Worm (Caenorhabditis elegans) whole organism, L4 larva: ENCODE data around the gene aff-1.

ENCODE experiments used
- D1046.2 ChIP-seq: fragments of 200-800 bp; sonication (Bioruptor generic); IDR thresholded peaks from 2 replicates; pipeline ENCODE4 v1.3.6; 2022; ENCODE audit warnings: missing genetic modification characterization, missing compliant biosample characterization
- F10B5.3 ChIP-seq: sonication (generic microtip); optimal IDR thresholded peaks from 2 replicates; lab custom pipeline; 2016; ENCODE audit warnings: mild to moderate bottlenecking, missing genetic modification characterization, missing compliant biosample characterization
- F44E2.7 ChIP-seq: fragments of 200-800 bp; sonication (Bioruptor generic); IDR thresholded peaks from 2 replicates; pipeline ENCODE4 v2.1.2; 2022; ENCODE audit warnings: missing genetic modification characterization, missing compliant biosample characterization
- F49E8.2 ChIP-seq: sonication (generic microtip); optimal IDR thresholded peaks from 2 replicates; lab custom pipeline; 2016; ENCODE audit warnings: missing compliant biosample characterization, mild to moderate bottlenecking, missing genetic modification characterization, borderline replicate concordance
- Y5F2A.4 ChIP-seq: fragments of 200-800 bp; sonication (Bioruptor generic); optimal IDR thresholded peaks from 2 replicates; lab custom pipeline; 2018; ENCODE audit warnings: mild to moderate bottlenecking, missing genetic modification characterization, missing compliant biosample characterization
- aha-1 ChIP-seq: fragments of 150-350 bp; peaks from one replicate; lab custom pipeline; 2014; ENCODE audit warnings: missing biosample characterization, missing genetic modification characterization
- ceh-20 ChIP-seq: fragments of 200-800 bp; sonication (Bioruptor generic); IDR thresholded peaks from 2 replicates; pipeline ENCODE4 v1.3.6; 2022; ENCODE audit warnings: missing genetic modification reagents, missing genetic modification characterization, missing compliant biosample characterization
- ceh-82 ChIP-seq: sonication (generic microtip); optimal IDR thresholded peaks from 2 replicates; lab custom pipeline; 2017; ENCODE audit warnings: missing biosample characterization, missing genetic modification characterization
- ces-1 ChIP-seq: fragments of 150-350 bp; sonication (generic microtip); optimal IDR thresholded peaks from 4 replicates; lab custom pipeline; 2014; ENCODE audit warnings: missing biosample characterization, missing genetic modification reagents, missing genetic modification characterization
- cey-2 ChIP-seq: sonication (generic microtip); optimal IDR thresholded peaks from 3 replicates; lab custom pipeline; 2017; ENCODE audit warnings: missing genetic modification characterization, mild to moderate bottlenecking, missing compliant biosample characterization, antibody characterized with exemption, borderline replicate concordance; ENCODE audit not compliant: insufficient read depth
- ctbp-1 ChIP-seq: fragments of 200-800 bp; sonication (Bioruptor generic); IDR thresholded peaks from 2 replicates; pipeline ENCODE4 v1.3.6; 2022; ENCODE audit warnings: missing genetic modification reagents, missing genetic modification characterization, missing compliant biosample characterization
- daf-16 ChIP-seq, 3 experiments: sonication (generic microtip); optimal IDR thresholded peaks; 2 replicates each; lab custom pipeline; 2016 to 2017; ENCODE audit warnings: missing genetic modification characterization in 3 of 3, missing genetic modification reagents in 3 of 3, mild to moderate bottlenecking in 2 of 3, missing compliant biosample characterization in 2 of 3, missing biosample characterization in 1 of 3, moderate library complexity in 1 of 3
- dmd-6 ChIP-seq: fragments of 200-800 bp; sonication (Bioruptor generic); IDR thresholded peaks from 2 replicates; pipeline ENCODE4 v1.3.6; 2022; ENCODE audit warnings: missing genetic modification reagents, missing genetic modification characterization, missing compliant biosample characterization
- dmd-8 ChIP-seq: fragments of 200-800 bp; sonication (Bioruptor generic); IDR thresholded peaks from 2 replicates; pipeline ENCODE4 v1.3.6; 2022; ENCODE audit warnings: missing genetic modification characterization, missing compliant biosample characterization
- dmd-9 ChIP-seq: fragments of 200-800 bp; sonication (Bioruptor generic); IDR thresholded peaks from 2 replicates; pipeline ENCODE4 v1.3.6; 2022; ENCODE audit warnings: missing genetic modification reagents, missing genetic modification characterization, missing compliant biosample characterization
- dpl-1 ChIP-seq: fragments of 150-350 bp; optimal IDR thresholded peaks from 2 replicates; lab custom pipeline; 2014; ENCODE audit warnings: missing biosample characterization, missing genetic modification reagents, missing genetic modification characterization
- duxl-1 ChIP-seq: sonication (generic microtip); optimal IDR thresholded peaks from 2 replicates; lab custom pipeline; 2016; ENCODE audit warnings: mild to moderate bottlenecking, missing genetic modification characterization, moderate library complexity, missing compliant biosample characterization; ENCODE audit not compliant: poor library complexity
- fkh-10 ChIP-seq: fragments of 150-350 bp; optimal IDR thresholded peaks from 2 replicates; lab custom pipeline; 2014; ENCODE audit warnings: missing biosample characterization, missing genetic modification reagents, missing genetic modification characterization
- gei-8 ChIP-seq: fragments of 200-800 bp; sonication (Bioruptor generic); optimal IDR thresholded peaks from 2 replicates; lab custom pipeline; 2018; ENCODE audit warnings: mild to moderate bottlenecking, missing genetic modification characterization, missing compliant biosample characterization
- hif-1 ChIP-seq, 2 experiments: sonication (generic microtip); optimal IDR thresholded peaks; 2 replicates each; lab custom pipeline; 2016 to 2017; ENCODE audit warnings: missing compliant biosample characterization in 2 of 2, missing genetic modification characterization in 2 of 2, missing genetic modification reagents in 2 of 2, missing genotype in 2 of 2, mild to moderate bottlenecking in 1 of 2
- hlh-11 ChIP-seq: fragments of 200-800 bp; sonication (Bioruptor generic); optimal IDR thresholded peaks from 2 replicates; lab custom pipeline; 2018; ENCODE audit warnings: mild to moderate bottlenecking, missing genetic modification characterization, missing compliant biosample characterization
- hlh-30 ChIP-seq: sonication (generic microtip); optimal IDR thresholded peaks from 2 replicates; lab custom pipeline; 2017; ENCODE audit warnings: antibody characterized with exemption, mild to moderate bottlenecking, missing genetic modification characterization, missing compliant biosample characterization; ENCODE audit not compliant: insufficient read depth
- hmg-1.1 ChIP-seq: fragments of 200-800 bp; sonication (Bioruptor generic); IDR thresholded peaks from 2 replicates; pipeline ENCODE4 v1.3.6; 2022; ENCODE audit warnings: missing genetic modification reagents, missing genetic modification characterization, missing compliant biosample characterization
- lin-1 ChIP-seq: fragments of 200-800 bp; sonication (Bioruptor generic); IDR thresholded peaks from 2 replicates; pipeline ENCODE4 v1.3.6; 2022; ENCODE audit warnings: missing genetic modification reagents, missing genetic modification characterization, missing compliant biosample characterization
- lin-38 ChIP-seq: fragments of 200-800 bp; sonication (Bioruptor generic); IDR thresholded peaks from 2 replicates; pipeline ENCODE4 v1.3.6; 2022; ENCODE audit warnings: missing genetic modification reagents, missing genetic modification characterization, missing compliant biosample characterization
- lsy-2 ChIP-seq, 2 experiments: fragments of 150-350 bp in 1 of 2; sonication (generic microtip) in 1 of 2; optimal IDR thresholded peaks; 2 replicates each; lab custom pipeline; 2014 to 2017; ENCODE audit warnings: missing biosample characterization in 2 of 2, missing genetic modification characterization in 2 of 2
- madf-9 ChIP-seq: fragments of 200-800 bp; sonication (Bioruptor generic); conservative IDR thresholded peaks from 2 replicates; pipeline ENCODE4 v1.3.6; 2022; ENCODE audit warnings: missing genetic modification reagents, missing genetic modification characterization, missing compliant biosample characterization
- mdl-1 ChIP-seq, 2 experiments: fragments of 150-350 bp in 1 of 2; sonication (generic microtip) in 1 of 2; optimal IDR thresholded peaks; 2 replicates each; lab custom pipeline; 2014 to 2017; ENCODE audit warnings: missing biosample characterization in 2 of 2, missing genetic modification characterization in 2 of 2
- mep-1 ChIP-seq: fragments of 150-350 bp; sonication (generic microtip); optimal IDR thresholded peaks from 3 replicates; lab custom pipeline; 2014; ENCODE audit warnings: missing biosample characterization, missing genetic modification characterization
- mes-2 ChIP-seq: sonication (generic microtip); optimal IDR thresholded peaks from 2 replicates; lab custom pipeline; 2016; ENCODE audit warnings: missing genotype, mild to moderate bottlenecking, missing genetic modification characterization, missing compliant biosample characterization; ENCODE audit not compliant: poor library complexity, severe bottlenecking
- mxl-2 ChIP-seq: fragments of 200-800 bp; sonication (Bioruptor generic); conservative IDR thresholded peaks from 2 replicates; pipeline ENCODE4 v1.3.6; 2022; ENCODE audit warnings: missing genetic modification reagents, missing genetic modification characterization, missing compliant biosample characterization
- nhr-28 ChIP-seq: fragments of 150-350 bp; optimal IDR thresholded peaks from 2 replicates; lab custom pipeline; 2014; ENCODE audit warnings: missing biosample characterization, missing genetic modification characterization
- nhr-41 ChIP-seq: fragments of 200-800 bp; sonication (Bioruptor generic); IDR thresholded peaks from 2 replicates; pipeline ENCODE4 v1.3.6; 2022; ENCODE audit warnings: missing genetic modification reagents, missing genetic modification characterization, missing compliant biosample characterization
- nhr-76 ChIP-seq: fragments of 150-350 bp; optimal IDR thresholded peaks from 2 replicates; lab custom pipeline; 2014; ENCODE audit warnings: missing biosample characterization, missing genetic modification characterization
- nhr-77 ChIP-seq: fragments of 150-350 bp; optimal IDR thresholded peaks from 2 replicates; lab custom pipeline; 2014; ENCODE audit warnings: missing biosample characterization, missing genetic modification characterization
- snpc-4 ChIP-seq: fragments of 150-350 bp; optimal IDR thresholded peaks from 2 replicates; lab custom pipeline; 2014; ENCODE audit warnings: missing biosample characterization, missing genetic modification characterization
- unc-130 ChIP-seq: sonication (generic microtip); optimal IDR thresholded peaks from 2 replicates; lab custom pipeline; 2016; ENCODE audit warnings: missing genetic modification reagents, missing genetic modification characterization, missing compliant biosample characterization
- unc-39 ChIP-seq: sonication (generic microtip); optimal IDR thresholded peaks from 2 replicates; lab custom pipeline; 2017; ENCODE audit warnings: missing biosample characterization, missing genetic modification characterization
- unc-62 ChIP-seq, 3 experiments: fragments of 150-350 bp in 1 of 3; sonication (generic microtip); optimal IDR thresholded peaks in 2 of 3; peaks in 1 of 3; 1 replicate in 1 of 3; 2 replicates in 2 of 3; lab custom pipeline; 2014 to 2017; ENCODE audit warnings: missing biosample characterization in 3 of 3, missing genetic modification characterization in 3 of 3, missing genetic modification reagents in 3 of 3, missing genotype in 1 of 3
- zip-11 ChIP-seq: fragments of 200-800 bp; sonication (Bioruptor generic); IDR thresholded peaks from 2 replicates; pipeline ENCODE4 v1.3.6; 2022; ENCODE audit warnings: missing genetic modification characterization, missing compliant biosample characterization
- zip-2 ChIP-seq: fragments of 150-350 bp; optimal IDR thresholded peaks from 2 replicates; lab custom pipeline; 2014; ENCODE audit warnings: missing biosample characterization, missing genetic modification characterization
- ztf-7 ChIP-seq: fragments of 150-350 bp; optimal IDR thresholded peaks from 2 replicates; lab custom pipeline; 2014; ENCODE audit warnings: missing biosample characterization, missing genetic modification characterization

Gene aff-1

ce11 chrII:6838977-6839376, 24.6 kb downstream of the aff-1 start (continued):
- TF ChIP-seq hlh-30 (tag; lab: Kevin White, UChicago) (peak; percentile 81), nhr-76 (tag; lab: Kevin White, UChicago) (no peak), zip-2 (tag; lab: Kevin White, UChicago) (no peak), lsy-2 (tag; optimal IDR thresholded peaks at IDR 0.05; lab: Kevin White, UChicago) (peak in 1 of 2 experiments; percentile 49), snpc-4 (tag; lab: Kevin White, UChicago) (no peak), F49E8.2 (tag; lab: Kevin White, UChicago) (no peak), ztf-7 (tag; lab: Kevin White, UChicago) (peak; percentile 70), aha-1 (peak; percentile 99), hif-1 (tag; optimal IDR thresholded peaks at IDR 0.05; lab: Kevin White, UChicago) (peak in 1 of 2 experiments; percentile 27), mep-1 (tag; lab: Kevin White, UChicago) (peak; percentile 41), madf-9 (GFP tag; lab: Robert Waterston, UW) (0 out of 2 replicates have a peak, but pooled peaks have one; percentile 46), dmd-6 (GFP tag; lab: Robert Waterston, UW) (peak; percentile 55), nhr-28 (tag; lab: Kevin White, UChicago) (peak; percentile 8), lin-38 (GFP tag; lab: Robert Waterston, UW) (no peak), dmd-9 (no peak), unc-39 (tag; lab: Kevin White, UChicago) (no peak)

ce11 chrII:6838270-6838878, 25.2 kb downstream of the aff-1 start:
- TF ChIP-seq lsy-2 (tag; optimal IDR thresholded peaks at IDR 0.05; lab: Kevin White, UChicago), result peak in 1 of 2 experiments; percentile 37
- TF ChIP-seq hmg-1.1 (GFP tag; lab: Robert Waterston, UW), result 0 out of 2 replicates have a peak, but pooled peaks have one; percentile 35
- TF ChIP-seq unc-62 (GFP tag; optimal IDR thresholded peaks at IDR 0.05 in 1 of 2; lab: Kevin White, UChicago), result peak in 1 of 2 experiments; percentile 99
- TF ChIP-seq unc-62 (tag; optimal IDR thresholded peaks at IDR 0.05; lab: Kevin White, UChicago), result peak; percentile 27
- TF ChIP-seq mdl-1 (tag; optimal IDR thresholded peaks at IDR 0.05; lab: Kevin White, UChicago), result peak in 1 of 2 experiments; percentile 51
- peak; percentile 31 for TF ChIP-seq hlh-11 (tag; lab: Kevin White, UChicago)
- TF ChIP-seq D1046.2, result no peak
- no peak for TF ChIP-seq duxl-1
- TF ChIP-seq ctbp-1 (GFP tag; lab: Robert Waterston, UW), result peak; percentile 62
- peak; percentile 13 for TF ChIP-seq hlh-30 (tag; lab: Kevin White, UChicago)
- TF ChIP-seq mes-2, result peak; percentile 14
- no peak for TF ChIP-seq daf-16 (GFP tag; optimal IDR thresholded peaks at IDR 0.05; lab: Kevin White, UChicago)
- TF ChIP-seq daf-16 (tag; optimal IDR thresholded peaks at IDR 0.05; lab: Kevin White, UChicago), result no peak
- peak; percentile 87 for TF ChIP-seq ceh-20 (GFP tag; lab: Robert Waterston, UW)

- no peak for TF ChIP-seq lsy-2 (tag; optimal IDR thresholded peaks at IDR 0.05; lab: Kevin White, UChicago)
- no peak for TF ChIP-seq Y5F2A.4 (GFP tag; lab: Kevin White, UChicago)
- TF ChIP-seq snpc-4 (tag; lab: Kevin White, UChicago), result no peak
- no peak for TF ChIP-seq gei-8 (GFP tag; lab: Kevin White, UChicago)
- no peak for TF ChIP-seq nhr-41 (GFP tag; lab: Robert Waterston, UW)
- no peak for TF ChIP-seq unc-130 (GFP tag; lab: Kevin White, UChicago)
- TF ChIP-seq zip-11 (GFP tag; lab: Robert Waterston, UW), result no peak
- TF ChIP-seq F49E8.2 (tag; lab: Kevin White, UChicago), result no peak
- no peak for TF ChIP-seq ces-1 (GFP tag; lab: Kevin White, UChicago)
- no peak for TF ChIP-seq F44E2.7 (GFP tag; lab: Robert Waterston, UW)
- no peak for TF ChIP-seq hlh-30 (tag; lab: Kevin White, UChicago)
- TF ChIP-seq dpl-1 (GFP tag; lab: Kevin White, UChicago), result no peak
- peak; percentile 1 for TF ChIP-seq aha-1
- no peak for TF ChIP-seq hmg-1.1 (GFP tag; lab: Robert Waterston, UW)
- TF ChIP-seq nhr-77 (tag; lab: Kevin White, UChicago), result no peak
- no peak for TF ChIP-seq ceh-82 (tag; lab: Kevin White, UChicago)
- no peak for TF ChIP-seq lin-1 (GFP tag; lab: Robert Waterston, UW)
- TF ChIP-seq fkh-10 (GFP tag; lab: Kevin White, UChicago), result no peak
- no peak for TF ChIP-seq dmd-8 (GFP tag; lab: Robert Waterston, UW)
- no peak for TF ChIP-seq daf-16 (GFP tag; optimal IDR thresholded peaks at IDR 0.05; lab: Kevin White, UChicago)
- peak; percentile 25 for TF ChIP-seq daf-16 (tag; optimal IDR thresholded peaks at IDR 0.05; lab: Kevin White, UChicago)
- no peak for TF ChIP-seq cey-2
- no peak for TF ChIP-seq mxl-2 (GFP tag; lab: Robert Waterston, UW)
- no peak for TF ChIP-seq F10B5.3 (tag; lab: Kevin White, UChicago)
Measured at ce11 chrII:6836762-6837566, 26.6 kb downstream of the aff-1 start.
